Fruit fly (Drosophila melanogaster): ENCODE results near the gene Coprox.

The Coprox gene

dm6 chr2L:6922091-6922753 lies 42.0 kb upstream of the Coprox start:
- TF ChIP-seq Sp1 (GFP tag; optimal IDR thresholded peaks at IDR 0.05) (peak; percentile 54), Jra (GFP tag; optimal IDR thresholded peaks at IDR 0.05) (peak; percentile 22), woc (GFP tag; optimal IDR thresholded peaks at IDR 0.05) (peak; percentile 60), dl (GFP tag; optimal IDR thresholded peaks at IDR 0.05; ENCODE audit: insufficient read depth in 1 of 2, partially characterized antibody in 2 of 2) (peak in 1 of 2 experiments; percentile 35), N (GFP tag; optimal IDR thresholded peaks at IDR 0.05) (no peak), ey (GFP tag; optimal IDR thresholded peaks at IDR 0.05) (peak; percentile 83), Myc (optimal IDR thresholded peaks at IDR 0.05) (no peak), CG9705 (GFP tag; optimal IDR thresholded peaks at IDR 0.05) (no peak), sage (GFP tag; optimal IDR thresholded peaks at IDR 0.05) (peak; percentile 57), h (GFP tag; optimal IDR thresholded peaks at IDR 0.05) (peak; percentile 86), foxo (GFP tag; optimal IDR thresholded peaks at IDR 0.05) (peak in 1 of 2 experiments; percentile 84), OdsH (GFP tag; optimal IDR thresholded peaks at IDR 0.05) (peak; percentile 82), dsf (GFP tag; optimal IDR thresholded peaks at IDR 0.05; ENCODE audit: borderline replicate concordance) (no peak), Rel (GFP tag; optimal IDR thresholded peaks at IDR 0.05) (peak; percentile 11), Rel (tag; optimal IDR thresholded peaks at IDR 0.05) (no peak), Abd-B (GFP tag; optimal IDR thresholded peaks at IDR 0.05) (no peak), HLH106 (tag; optimal IDR thresholded peaks at IDR 0.05) (peak; percentile 54), sv (GFP tag; optimal IDR thresholded peaks at IDR 0.05) (peak; percentile 31), fru (GFP tag; optimal IDR thresholded peaks at IDR 0.05) (peak; percentile 77), brk (GFP tag; optimal IDR thresholded peaks at IDR 0.05) (peak; percentile 76), Hr78 (GFP tag; optimal IDR thresholded peaks at IDR 0.05) (no peak), Dif (GFP tag; optimal IDR thresholded peaks at IDR 0.05; ENCODE audit: partially characterized antibody) (peak; percentile 20), psq (GFP tag; optimal IDR thresholded peaks at IDR 0.05) (peak; percentile 45), Vsx2 (GFP tag; optimal IDR thresholded peaks at IDR 0.05; ENCODE audit: partially characterized antibody) (no peak), CrebA (GFP tag; optimal IDR thresholded peaks at IDR 0.05; ENCODE audit: borderline replicate concordance) (no peak), Hr83 (GFP tag; optimal IDR thresholded peaks at IDR 0.05; ENCODE audit: poor library complexity, severe bottlenecking) (peak; percentile 46), usp (GFP tag; optimal IDR thresholded peaks at IDR 0.05) (no peak), Dfd (GFP tag; optimal IDR thresholded peaks at IDR 0.05) (no peak), GATAd (GFP tag; optimal IDR thresholded peaks at IDR 0.05) (no peak), br (GFP tag; optimal IDR thresholded peaks at IDR 0.05) (peak; percentile 74), CG32264 (GFP tag; optimal IDR thresholded peaks at IDR 0.05) (peak; percentile 48), rgr (GFP tag; optimal IDR thresholded peaks at IDR 0.05) (peak; percentile 83), lola (GFP tag; optimal IDR thresholded peaks at IDR 0.05) (no peak), Hnf4 (GFP tag; optimal IDR thresholded peaks at IDR 0.05) (peak; percentile 83), pan (optimal IDR thresholded peaks at IDR 0.05) (no peak)

DNA sequence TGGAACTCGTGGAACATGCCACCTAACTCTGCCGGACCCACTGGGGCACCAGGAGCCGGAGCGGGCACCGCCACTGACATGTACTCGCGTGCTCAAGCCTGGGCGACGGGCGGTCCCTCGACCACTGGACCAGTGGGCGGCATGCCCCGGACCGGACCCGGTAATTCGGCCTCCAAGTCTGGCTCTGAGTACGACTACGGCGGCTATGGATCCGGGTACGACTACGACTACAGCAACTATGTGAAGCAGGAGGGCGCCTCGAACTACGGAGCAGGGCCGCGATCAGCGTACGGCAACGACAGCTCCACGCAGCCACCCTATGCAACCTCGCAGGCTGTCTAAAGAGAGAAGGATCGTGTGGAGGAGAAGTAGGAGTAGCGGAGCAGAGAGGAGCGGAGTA lies 39.1 kb upstream of the Coprox start:
- TF ChIP-seq dmrt93B (GFP tag; optimal IDR thresholded peaks at IDR 0.05) (no peak), Mio (GFP tag; optimal IDR thresholded peaks at IDR 0.05) (no peak), Abd-B (GFP tag; optimal IDR thresholded peaks at IDR 0.05) (no peak), Hnf4 (GFP tag; optimal IDR thresholded peaks at IDR 0.05) (no peak), brk (GFP tag; optimal IDR thresholded peaks at IDR 0.05) (no peak), Hr83 (GFP tag; optimal IDR thresholded peaks at IDR 0.05; ENCODE audit: poor library complexity, severe bottlenecking) (no peak), rgr (GFP tag; optimal IDR thresholded peaks at IDR 0.05) (no peak), h (GFP tag; optimal IDR thresholded peaks at IDR 0.05) (no peak), N (GFP tag; optimal IDR thresholded peaks at IDR 0.05) (no peak), ey (GFP tag; optimal IDR thresholded peaks at IDR 0.05) (no peak), Jra (GFP tag; optimal IDR thresholded peaks at IDR 0.05) (no peak), lola (GFP tag; optimal IDR thresholded peaks at IDR 0.05) (no peak), Myc (optimal IDR thresholded peaks at IDR 0.05) (no peak), CG9705 (GFP tag; optimal IDR thresholded peaks at IDR 0.05) (no peak), sv (GFP tag; optimal IDR thresholded peaks at IDR 0.05) (no peak), jim (GFP tag; optimal IDR thresholded peaks at IDR 0.05) (no peak)

Measured in whole organism, wandering third instar larva.